Worm (Caenorhabditis elegans) whole organism, L1 larva: ENCODE data around the gene ptpn-22.
A peak's percentile ranks its signal among the peaks of the same experiment; 100 is the strongest.

Experiments used
- F16B12.6 ChIP-seq: fragments of 150-350 bp; optimal IDR thresholded peaks from 2 replicates; lab custom pipeline; 2014; ENCODE audit warnings: missing biosample characterization, missing genetic modification characterization
- blmp-1 ChIP-seq: fragments of 150-350 bp; optimal IDR thresholded peaks from 2 replicates; lab custom pipeline; 2014; ENCODE audit warnings: missing biosample characterization, missing genetic modification characterization
- ceh-8 ChIP-seq: fragments of 200-800 bp; sonication (Bioruptor generic); optimal IDR thresholded peaks from 2 replicates; lab custom pipeline; 2018; ENCODE audit warnings: mild to moderate bottlenecking, missing genetic modification characterization, moderate library complexity, missing compliant biosample characterization
- ceh-88 ChIP-seq: fragments of 200-800 bp; sonication (Bioruptor generic); IDR thresholded peaks from 2 replicates; pipeline ENCODE4 v1.3.6; 2022; ENCODE audit warnings: missing genetic modification characterization, missing compliant biosample characterization
- dsc-1 ChIP-seq: sonication (generic microtip); optimal IDR thresholded peaks from 2 replicates; lab custom pipeline; 2016; ENCODE audit warnings: mild to moderate bottlenecking, missing genetic modification characterization, missing compliant biosample characterization
- egl-27 ChIP-seq, 2 experiments: fragments of 150-350 bp in 1 of 2; sonication (generic microtip); optimal IDR thresholded peaks; 3 replicates each; lab custom pipeline; 2017 to 2018; ENCODE audit warnings: missing biosample characterization in 2 of 2, missing genetic modification characterization in 2 of 2, missing genetic modification reagents in 2 of 2
- elt-3 ChIP-seq, 6 experiments: fragments of 150-350 bp in 1 of 6; sonication (generic microtip); optimal IDR thresholded peaks; 2 replicates each; lab custom pipeline; 2017 to 2018; ENCODE audit warnings: missing biosample characterization in 6 of 6, missing genetic modification characterization in 6 of 6, inconsistent platforms in 1 of 6
- fkh-10 ChIP-seq: sonication (generic microtip); optimal IDR thresholded peaks from 2 replicates; lab custom pipeline; 2017; ENCODE audit warnings: missing biosample characterization, missing genetic modification reagents, missing genetic modification characterization
- fkh-8 ChIP-seq: sonication (generic microtip); optimal IDR thresholded peaks from 2 replicates; lab custom pipeline; 2016; ENCODE audit warnings: mild to moderate bottlenecking, missing genetic modification characterization, missing compliant biosample characterization
- grh-1 ChIP-seq: fragments of 200-800 bp; sonication (Bioruptor generic); IDR thresholded peaks from 2 replicates; pipeline ENCODE4 v1.3.6; 2022; ENCODE audit warnings: missing genetic modification reagents, missing genetic modification characterization, missing compliant biosample characterization
- hlh-4 ChIP-seq: sonication (generic microtip); optimal IDR thresholded peaks from 2 replicates; lab custom pipeline; 2016; ENCODE audit warnings: mild to moderate bottlenecking, missing genetic modification characterization, missing compliant biosample characterization
- hpl-2 ChIP-seq: fragments of 150-350 bp; optimal IDR thresholded peaks from 2 replicates; lab custom pipeline; 2014; ENCODE audit warnings: missing biosample characterization, missing genetic modification reagents, missing genetic modification characterization
- irx-1 ChIP-seq: sonication (generic microtip); optimal IDR thresholded peaks from 2 replicates; lab custom pipeline; 2016; ENCODE audit warnings: missing genetic modification characterization, missing compliant biosample characterization
- isw-1 ChIP-seq: fragments of 200-800 bp; sonication (Bioruptor generic); IDR thresholded peaks from 2 replicates; pipeline ENCODE4 v1.3.6; 2022; ENCODE audit warnings: missing genetic modification characterization, missing compliant biosample characterization
- jun-1 ChIP-seq: fragments of 150-350 bp; optimal IDR thresholded peaks from 2 replicates; lab custom pipeline; 2014; ENCODE audit warnings: missing biosample characterization, missing genetic modification reagents, missing genetic modification characterization
- lin-14 ChIP-seq: fragments of 200-800 bp; sonication (Bioruptor generic); optimal IDR thresholded peaks from 2 replicates; lab custom pipeline; 2018; ENCODE audit warnings: mild to moderate bottlenecking, missing genetic modification characterization, moderate library complexity, missing compliant biosample characterization
- lin-15B ChIP-seq: fragments of 150-350 bp; sonication (generic microtip); optimal IDR thresholded peaks from 3 replicates; lab custom pipeline; 2014; ENCODE audit warnings: missing biosample characterization, missing genetic modification characterization
- lin-35 ChIP-seq, 2 experiments: fragments of 150-350 bp; optimal IDR thresholded peaks; 2 replicates each; lab custom pipeline; 2014; ENCODE audit warnings: missing biosample characterization in 2 of 2, missing genetic modification characterization in 2 of 2, missing genetic modification reagents in 2 of 2
- lir-3 ChIP-seq: sonication (generic microtip); optimal IDR thresholded peaks from 2 replicates; lab custom pipeline; 2016; ENCODE audit warnings: mild to moderate bottlenecking, missing genetic modification characterization, moderate library complexity, missing compliant biosample characterization; ENCODE audit not compliant: poor library complexity
- lsy-2 ChIP-seq, 2 experiments: fragments of 150-350 bp; optimal IDR thresholded peaks; 2 replicates each; lab custom pipeline; 2014; ENCODE audit warnings: missing biosample characterization in 2 of 2, missing genetic modification characterization in 2 of 2
- mab-9 ChIP-seq: fragments of 200-800 bp; sonication (Bioruptor generic); IDR thresholded peaks from 2 replicates; pipeline ENCODE4 v1.3.6; 2022; ENCODE audit warnings: missing genetic modification reagents, missing genetic modification characterization, missing compliant biosample characterization
- mep-1 ChIP-seq: fragments of 150-350 bp; optimal IDR thresholded peaks from 2 replicates; lab custom pipeline; 2014; ENCODE audit warnings: missing biosample characterization, missing genetic modification characterization
- nhr-19 ChIP-seq: fragments of 200-800 bp; sonication (Bioruptor generic); conservative IDR thresholded peaks from 2 replicates; pipeline ENCODE4 v1.3.6; 2022; ENCODE audit warnings: missing genetic modification characterization, missing compliant biosample characterization
- nhr-20 ChIP-seq: sonication (generic microtip); optimal IDR thresholded peaks from 2 replicates; lab custom pipeline; 2016; ENCODE audit warnings: mild to moderate bottlenecking, missing genetic modification characterization, missing compliant biosample characterization
- nhr-237 ChIP-seq: fragments of 150-350 bp; optimal IDR thresholded peaks from 2 replicates; lab custom pipeline; 2014; ENCODE audit warnings: missing biosample characterization, missing genetic modification characterization
- nhr-71 ChIP-seq: sonication (generic microtip); optimal IDR thresholded peaks from 2 replicates; lab custom pipeline; 2016; ENCODE audit warnings: mild to moderate bottlenecking, missing genetic modification characterization, moderate library complexity, missing compliant biosample characterization
- nhr-76 ChIP-seq: sonication (generic microtip); optimal IDR thresholded peaks from 2 replicates; lab custom pipeline; 2017; ENCODE audit warnings: missing biosample characterization, missing genetic modification characterization
- nhr-77 ChIP-seq: fragments of 150-350 bp; optimal IDR thresholded peaks from 2 replicates; lab custom pipeline; 2014; ENCODE audit warnings: missing biosample characterization, missing genetic modification characterization
- nhr-84 ChIP-seq: sonication (generic microtip); optimal IDR thresholded peaks from 2 replicates; lab custom pipeline; 2017; ENCODE audit warnings: missing biosample characterization, missing genetic modification characterization
- pag-3 ChIP-seq: sonication (generic microtip); optimal IDR thresholded peaks from 2 replicates; lab custom pipeline; 2017; ENCODE audit warnings: missing genetic modification characterization, mild to moderate bottlenecking, missing compliant biosample characterization, antibody characterized with exemption, borderline replicate concordance; ENCODE audit not compliant: insufficient read depth
- pax-3 ChIP-seq: fragments of 200-800 bp; sonication (Bioruptor generic); optimal IDR thresholded peaks from 2 replicates; lab custom pipeline; 2018; ENCODE audit warnings: mild to moderate bottlenecking, missing genetic modification characterization, moderate library complexity, missing compliant biosample characterization
- pqm-1 ChIP-seq: sonication (generic microtip); optimal IDR thresholded peaks from 3 replicates; lab custom pipeline; 2017; ENCODE audit warnings: missing biosample characterization, missing genetic modification characterization
- rnt-1 ChIP-seq: sonication (generic microtip); optimal IDR thresholded peaks from 2 replicates; lab custom pipeline; 2016; ENCODE audit warnings: mild to moderate bottlenecking, missing genetic modification characterization, moderate library complexity, missing compliant biosample characterization
- sox-4 ChIP-seq: sonication (generic microtip); optimal IDR thresholded peaks from 2 replicates; lab custom pipeline; 2016; ENCODE audit warnings: missing genetic modification characterization, missing compliant biosample characterization
- sptf-1 ChIP-seq: fragments of 150-350 bp; optimal IDR thresholded peaks from 2 replicates; lab custom pipeline; 2014; ENCODE audit warnings: missing biosample characterization, missing genetic modification characterization
- tlp-1 ChIP-seq: fragments of 150-350 bp; optimal IDR thresholded peaks from 2 replicates; lab custom pipeline; 2014; ENCODE audit warnings: missing biosample characterization, missing genetic modification characterization
- unc-130 ChIP-seq: fragments of 150-350 bp; optimal IDR thresholded peaks from 2 replicates; lab custom pipeline; 2017; ENCODE audit warnings: missing biosample characterization, missing genetic modification characterization, inconsistent platforms
- unc-62 ChIP-seq: fragments of 150-350 bp; optimal IDR thresholded peaks from 2 replicates; lab custom pipeline; 2014; ENCODE audit warnings: missing biosample characterization, missing genetic modification reagents, missing genetic modification characterization
- unc-86 ChIP-seq: sonication (generic microtip); optimal IDR thresholded peaks from 2 replicates; lab custom pipeline; 2016; ENCODE audit warnings: missing genetic modification characterization, missing compliant biosample characterization
- xbp-1 ChIP-seq: sonication (generic microtip); optimal IDR thresholded peaks from 2 replicates; lab custom pipeline; 2016; ENCODE audit warnings: missing genetic modification characterization, missing compliant biosample characterization
- zip-4 ChIP-seq: fragments of 200-800 bp; sonication (Bioruptor generic); optimal IDR thresholded peaks from 2 replicates; lab custom pipeline; 2018; ENCODE audit warnings: mild to moderate bottlenecking, missing genetic modification characterization, moderate library complexity, missing compliant biosample characterization
- ztf-11 ChIP-seq, 2 experiments: sonication (generic microtip); optimal IDR thresholded peaks; 2 replicates each; lab custom pipeline; 2016 to 2017; ENCODE audit warnings: missing genetic modification characterization in 2 of 2, missing biosample characterization in 1 of 2, missing compliant biosample characterization in 1 of 2

Gene ptpn-22

ce11 chrIV:1709695-1710315 is 30.3 kb downstream of the ptpn-22 start, which contains the start of the genes pbs-1 and K08D12.3 (continued):
- TF ChIP-seq rnt-1 (peak; percentile 89), nhr-237 (tag; lab: Kevin White, UChicago) (no peak), unc-62 (GFP tag; lab: Kevin White, UChicago) (no peak), mab-9 (GFP tag; lab: Robert Waterston, UW) (0 out of 2 replicates have a peak, but pooled peaks have one; percentile 8), egl-27 (tag; optimal IDR thresholded peaks at IDR 0.05; lab: Kevin White, UChicago) (no peak), blmp-1 (tag; lab: Kevin White, UChicago) (peak; percentile 72), unc-130 (tag; lab: Kevin White, UChicago) (peak; percentile 74), fkh-10 (GFP tag; lab: Kevin White, UChicago) (peak; percentile 6), F16B12.6 (peak; percentile 39), grh-1 (GFP tag; lab: Robert Waterston, UW) (peak; percentile 80), tlp-1 (no peak), lsy-2 (tag; optimal IDR thresholded peaks at IDR 0.05; lab: Kevin White, UChicago) (peak; percentile 88 to 94), lin-15B (tag; lab: Kevin White, UChicago) (peak; percentile 78), jun-1 (tag; lab: Kevin White, UChicago) (peak; percentile 66), mep-1 (tag; lab: Kevin White, UChicago) (peak; percentile 89), zip-4 (GFP tag; lab: Kevin White, UChicago) (peak; percentile 42), nhr-84 (no peak), unc-86 (tag; lab: Kevin White, UChicago) (peak; percentile 71), ceh-88 (peak; percentile 41; the same call in 1 of the 2 replicates), sox-4 (no peak), lir-3 (tag; lab: Kevin White, UChicago) (peak; percentile 55), sptf-1 (tag; lab: Kevin White, UChicago) (no peak), nhr-77 (tag; lab: Kevin White, UChicago) (peak; percentile 58), lin-35 (GFP tag; optimal IDR thresholded peaks at IDR 0.05; lab: Kevin White, UChicago) (peak; percentile 94 to 95), elt-3 (tag; optimal IDR thresholded peaks at IDR 0.05; lab: Kevin White, UChicago) (peak in 4 of 6 experiments; percentile 39 to 81 (median 48)), nhr-71 (tag; lab: Kevin White, UChicago) (peak; percentile 90), hlh-4 (tag; lab: Kevin White, UChicago) (no peak), irx-1 (peak; percentile 42), dsc-1 (peak; percentile 73), hpl-2 (peak; percentile 21), xbp-1 (tag; lab: Kevin White, UChicago) (peak; percentile 82), pax-3 (peak; percentile 61), pqm-1 (no peak), fkh-8 (tag; lab: Kevin White, UChicago) (peak; percentile 71), isw-1 (GFP tag; lab: Robert Waterston, UW) (peak; percentile 63), nhr-19 (GFP tag; lab: Robert Waterston, UW) (peak; percentile 88), lin-14 (GFP tag; lab: Kevin White, UChicago) (peak; percentile 88), nhr-20 (tag; lab: Kevin White, UChicago) (peak; percentile 81), ztf-11 (tag; optimal IDR thresholded peaks at IDR 0.05; lab: Kevin White, UChicago) (no peak), pag-3 (tag; lab: Kevin White, UChicago) (no peak)

- TF ChIP-seq nhr-76 = no peak
- TF ChIP-seq ceh-8 (GFP tag; lab: Kevin White, UChicago) = peak; percentile 43
- TF ChIP-seq ztf-11 (tag; optimal IDR thresholded peaks at IDR 0.05; lab: Kevin White, UChicago) = no peak
These were observed 31.1 kb downstream of the ptpn-22 start for ce11 chrIV:1709002-1709401.
